Worm (Caenorhabditis elegans): ENCODE data around the gene iff-1.

The iff-1 gene

ce11 chrIII:9730407-9730806 lies 16.6 kb downstream of the iff-1 start:
- TF ChIP-seq aha-1 (tag) = peak; percentile 80
- TF ChIP-seq dmd-9 (GFP tag; IDR thresholded peaks at IDR 0.05) = no peak

ce11 chrIII:9727439-9727838 lies 19.6 kb downstream of the iff-1 start, which contains the start of gene C07A9.12:
Gene C07A9.12, minus strand, starts transcription at chrIII:9727539.
- TF ChIP-seq nhr-25 (tag; optimal IDR thresholded peaks at IDR 0.05; ENCODE audit: borderline replicate concordance, insufficient read depth) = no peak
- TF ChIP-seq php-3 (GFP tag; IDR thresholded peaks at IDR 0.05) = no peak
- TF ChIP-seq set-16 (GFP tag; IDR thresholded peaks at IDR 0.05) = no peak
- TF ChIP-seq daf-8 (GFP tag; IDR thresholded peaks at IDR 0.05) = no peak
- TF ChIP-seq R02D3.7 (tag; optimal IDR thresholded peaks at IDR 0.05) = no peak
- TF ChIP-seq daf-16 (GFP tag; optimal IDR thresholded peaks at IDR 0.05) = no peak
- no peak for TF ChIP-seq daf-16 (tag; optimal IDR thresholded peaks at IDR 0.05)
- TF ChIP-seq hlh-30 (tag; optimal IDR thresholded peaks at IDR 0.05; ENCODE audit: insufficient read depth) = no peak
- no peak for TF ChIP-seq Y75B8A.6 (GFP tag; IDR thresholded peaks at IDR 0.05)
- no peak for TF ChIP-seq Y105C5A.15 (GFP tag; IDR thresholded peaks at IDR 0.05)
- no peak for TF ChIP-seq T20F7.1 (GFP tag; optimal IDR thresholded peaks at IDR 0.05)
- no peak for TF ChIP-seq ceh-62 (tag; optimal IDR thresholded peaks at IDR 0.05)

- TF ChIP-seq snpc-4 (tag; optimal IDR thresholded peaks at IDR 0.05) (no peak), rbr-2 (tag; optimal IDR thresholded peaks at IDR 0.05) (no peak), nhr-102 (tag; optimal IDR thresholded peaks at IDR 0.05) (no peak), zip-11 (GFP tag; IDR thresholded peaks at IDR 0.05) (no peak), lin-29 (GFP tag; IDR thresholded peaks at IDR 0.05) (no peak), lin-1 (GFP tag; IDR thresholded peaks at IDR 0.05) (no peak), Y105C5A.15 (GFP tag; IDR thresholded peaks at IDR 0.05) (no peak), dmd-9 (GFP tag; IDR thresholded peaks at IDR 0.05) (no peak), Y5F2A.4 (GFP tag; optimal IDR thresholded peaks at IDR 0.05) (no peak), R02D3.7 (tag; optimal IDR thresholded peaks at IDR 0.05) (no peak), set-16 (GFP tag; IDR thresholded peaks at IDR 0.05) (no peak), ztf-7 (tag; optimal IDR thresholded peaks at IDR 0.05) (no peak), madf-5 (GFP tag; IDR thresholded peaks at IDR 0.05) (no peak), unc-130 (GFP tag; optimal IDR thresholded peaks at IDR 0.05) (no peak), dmd-8 (GFP tag; IDR thresholded peaks at IDR 0.05) (no peak), Y48G9A.11 (GFP tag; IDR thresholded peaks at IDR 0.05) (no peak)
Observed at ce11 chrIII:9725114-9725513, 21.9 kb downstream of the iff-1 start, which contains the start of gene clec-162. Gene clec-162, minus strand, starts transcription at chrIII:9725214.

ce11 chrIII:9721991-9722390 lies 25.0 kb downstream of the iff-1 start:
- peak; percentile 27 for TF ChIP-seq nhr-48 (tag; optimal IDR thresholded peaks at IDR 0.05)
- no peak for TF ChIP-seq snpc-1.2 (GFP tag; IDR thresholded peaks at IDR 0.05)
- TF ChIP-seq lin-29 (GFP tag; IDR thresholded peaks at IDR 0.05) = no peak
- no peak for TF ChIP-seq unc-62 (GFP tag; optimal IDR thresholded peaks at IDR 0.05 in 1 of 2)
- TF ChIP-seq unc-62 (tag; optimal IDR thresholded peaks at IDR 0.05) = no peak
- no peak for TF ChIP-seq Y105C5A.15 (GFP tag; IDR thresholded peaks at IDR 0.05)
- TF ChIP-seq hlh-11 (tag; optimal IDR thresholded peaks at IDR 0.05) = peak; percentile 84
- TF ChIP-seq ceh-82 (tag; optimal IDR thresholded peaks at IDR 0.05) = no peak
- TF ChIP-seq nhr-237 (tag; optimal IDR thresholded peaks at IDR 0.05) = no peak
- peak; percentile 73 for TF ChIP-seq dve-1 (tag; optimal IDR thresholded peaks at IDR 0.05; ENCODE audit: insufficient read depth)
- peak; percentile 36 for TF ChIP-seq hlh-30 (tag; optimal IDR thresholded peaks at IDR 0.05; ENCODE audit: insufficient read depth)
- TF ChIP-seq zfp-3 (GFP tag; conservative IDR thresholded peaks at IDR 0.05) = no peak
- TF ChIP-seq nhr-42 (GFP tag; IDR thresholded peaks at IDR 0.05) = no peak
- TF ChIP-seq ZK337.2 (GFP tag; IDR thresholded peaks at IDR 0.05) = no peak
- no peak for TF ChIP-seq lim-7 (GFP tag; IDR thresholded peaks at IDR 0.05)
- no peak for TF ChIP-seq nhr-10 (tag; optimal IDR thresholded peaks at IDR 0.05)
- 0 out of 2 replicates have a peak, but pooled peaks have one; percentile 56 for TF ChIP-seq tra-1 (GFP tag; IDR thresholded peaks at IDR 0.05)
- TF ChIP-seq ztf-11 (tag; optimal IDR thresholded peaks at IDR 0.05) = no peak
- TF ChIP-seq gei-8 (GFP tag; optimal IDR thresholded peaks at IDR 0.05) = no peak
- TF ChIP-seq R02D3.7 (tag; optimal IDR thresholded peaks at IDR 0.05) = no peak
- no peak for TF ChIP-seq pha-4 (GFP tag; IDR thresholded peaks at IDR 0.05)
- TF ChIP-seq pha-4 (tag; optimal IDR thresholded peaks at IDR 0.05) = no peak
- TF ChIP-seq lin-39 (tag; optimal IDR thresholded peaks at IDR 0.05) = no peak
- TF ChIP-seq php-3 (GFP tag; IDR thresholded peaks at IDR 0.05) = peak; percentile 94
- TF ChIP-seq nhr-28 (tag; optimal IDR thresholded peaks at IDR 0.05) = peak; percentile 95
- TF ChIP-seq unc-39 (tag; optimal IDR thresholded peaks at IDR 0.05) = no peak
- no peak for TF ChIP-seq lin-1 (GFP tag; IDR thresholded peaks at IDR 0.05)
